Fruit fly (Drosophila melanogaster) whole organism, prepupa: Measurements from ENCODE around the gene CG12971.

Experiments
- CG10669 ChIP-seq: fragments of 200-800 bp; sonication (Bioruptor generic); optimal IDR thresholded peaks from 3 replicates; lab custom pipeline; 2018; ENCODE audit warnings: missing biosample characterization, mild to moderate bottlenecking, missing genetic modification characterization, moderate library complexity
- CG11762 ChIP-seq: fragments of 200-800 bp; sonication (Bioruptor generic); optimal IDR thresholded peaks from 3 replicates; lab custom pipeline; 2016; ENCODE audit warnings: missing biosample characterization, missing genetic modification characterization; ENCODE audit not compliant: insufficient read depth
- CG11902 ChIP-seq: fragments of 200-800 bp; sonication (Bioruptor generic); optimal IDR thresholded peaks from 3 replicates; lab custom pipeline; 2016; ENCODE audit warnings: missing biosample characterization, missing genetic modification characterization
- CG15336 ChIP-seq: fragments of 200-800 bp; sonication (Bioruptor generic); IDR thresholded peaks from 2 replicates; pipeline ENCODE4 v1.3.6; 2022; ENCODE audit warnings: missing biosample characterization, missing genetic modification characterization
- CG1621 ChIP-seq: fragments of 200-800 bp; sonication (Bioruptor generic); optimal IDR thresholded peaks from 3 replicates; lab custom pipeline; 2018; ENCODE audit warnings: missing biosample characterization, mild to moderate bottlenecking, missing genetic modification characterization
- CG16779 ChIP-seq: fragments of 200-800 bp; sonication (Bioruptor generic); optimal IDR thresholded peaks from 3 replicates; lab custom pipeline; 2017; ENCODE audit warnings: missing biosample characterization, mild to moderate bottlenecking, missing genetic modification characterization
- CG3032 ChIP-seq: fragments of 200-800 bp; optimal IDR thresholded peaks from 2 replicates; lab custom pipeline; 2019; ENCODE audit warnings: missing biosample characterization, mild to moderate bottlenecking, missing genetic modification characterization, moderate library complexity
- CG31627 ChIP-seq: fragments of 200-800 bp; sonication (Bioruptor generic); optimal IDR thresholded peaks from 3 replicates; lab custom pipeline; 2016; ENCODE audit warnings: missing biosample characterization, missing genetic modification characterization
- CG32006 ChIP-seq: fragments of 200-800 bp; sonication (Bioruptor generic); optimal IDR thresholded peaks from 3 replicates; lab custom pipeline; 2017; ENCODE audit warnings: missing biosample characterization, mild to moderate bottlenecking, missing genetic modification characterization
- CG34406 ChIP-seq: fragments of 200-800 bp; sonication (Bioruptor generic); optimal IDR thresholded peaks from 3 replicates; lab custom pipeline; 2016; ENCODE audit warnings: missing biosample characterization, missing genetic modification characterization
- CG3919 ChIP-seq: fragments of 200-800 bp; sonication (Bioruptor generic); optimal IDR thresholded peaks from 3 replicates; lab custom pipeline; 2016; ENCODE audit warnings: missing biosample characterization, missing genetic modification characterization
- CG6854 ChIP-seq: fragments of 200-800 bp; sonication (Bioruptor generic); optimal IDR thresholded peaks from 2 replicates; lab custom pipeline; 2017; ENCODE audit warnings: missing biosample characterization, mild to moderate bottlenecking, missing genetic modification characterization
- CG8119 ChIP-seq: fragments of 200-800 bp; sonication (Bioruptor generic); IDR thresholded peaks from 3 replicates; pipeline ENCODE4 v1.3.6; 2022; ENCODE audit warnings: missing biosample characterization, missing genetic modification characterization
- CG8319 ChIP-seq: fragments of 200-800 bp; sonication (Bioruptor generic); optimal IDR thresholded peaks from 3 replicates; lab custom pipeline; 2016; ENCODE audit warnings: missing biosample characterization, missing genetic modification characterization
- CG8632 ChIP-seq: fragments of 200-800 bp; sonication (Bioruptor generic); optimal IDR thresholded peaks from 3 replicates; lab custom pipeline; 2016; ENCODE audit warnings: missing biosample characterization, missing genetic modification characterization
- Eip75B ChIP-seq: fragments of 200-800 bp; sonication (Bioruptor generic); optimal IDR thresholded peaks from 3 replicates; lab custom pipeline; 2016; ENCODE audit warnings: missing biosample characterization, missing genetic modification characterization
- Eip78C ChIP-seq: fragments of 200-800 bp; sonication (Bioruptor generic); peaks from one replicate; lab custom pipeline; 2016; ENCODE audit warnings: missing biosample characterization, missing genetic modification characterization
- Eip93F ChIP-seq: fragments of 200-800 bp; sonication (Bioruptor generic); optimal IDR thresholded peaks from 2 replicates; lab custom pipeline; 2016; ENCODE audit warnings: missing biosample characterization, mild to moderate bottlenecking, missing genetic modification characterization
- Ets21C ChIP-seq: fragments of 200-800 bp; sonication (Bioruptor generic); optimal IDR thresholded peaks from 3 replicates; lab custom pipeline; 2016; ENCODE audit warnings: missing biosample characterization, missing genetic modification characterization
- Ets96B ChIP-seq: fragments of 200-800 bp; optimal IDR thresholded peaks from 2 replicates; lab custom pipeline; 2019; ENCODE audit warnings: missing biosample characterization, mild to moderate bottlenecking, missing genetic modification characterization, moderate library complexity
- Gug ChIP-seq: fragments of 200-800 bp; sonication (Bioruptor generic); IDR thresholded peaks from 2 replicates; pipeline ENCODE4 v1.3.6; 2022; ENCODE audit warnings: missing biosample characterization, missing genetic modification characterization
- Hr38 ChIP-seq: sonication (Bioruptor generic); optimal IDR thresholded peaks from 2 replicates; lab custom pipeline; 2016; ENCODE audit warnings: missing biosample characterization, missing genetic modification characterization
- Hr39 ChIP-seq: fragments of 200-800 bp; sonication (Bioruptor generic); optimal IDR thresholded peaks from 2 replicates; lab custom pipeline; 2016; ENCODE audit warnings: missing biosample characterization, missing genetic modification characterization
- Hr4 ChIP-seq: fragments of 200-800 bp; sonication (Bioruptor generic); optimal IDR thresholded peaks from 3 replicates; lab custom pipeline; 2016; ENCODE audit warnings: missing biosample characterization, missing genetic modification characterization
- Met ChIP-seq: fragments of 200-800 bp; sonication (Bioruptor generic); optimal IDR thresholded peaks from 3 replicates; lab custom pipeline; 2016; ENCODE audit warnings: missing biosample characterization, missing genetic modification characterization
- OdsH ChIP-seq: fragments of 200-800 bp; sonication (Bioruptor generic); optimal IDR thresholded peaks from 3 replicates; lab custom pipeline; 2016; ENCODE audit warnings: missing biosample characterization, missing genetic modification characterization
- Smox ChIP-seq: fragments of 200-800 bp; sonication (Bioruptor generic); optimal IDR thresholded peaks from 3 replicates; lab custom pipeline; 2016; ENCODE audit warnings: missing biosample characterization, missing genetic modification characterization
- Sox102F ChIP-seq: fragments of 200-800 bp; sonication (Bioruptor generic); optimal IDR thresholded peaks from 2 replicates; lab custom pipeline; 2016; ENCODE audit warnings: missing biosample characterization, mild to moderate bottlenecking, missing genetic modification characterization
- Sox14 ChIP-seq: fragments of 200-800 bp; sonication (Bioruptor generic); optimal IDR thresholded peaks from 3 replicates; lab custom pipeline; 2016; ENCODE audit warnings: missing biosample characterization, missing genetic modification characterization
- Sox15 ChIP-seq: fragments of 200-800 bp; sonication (Bioruptor generic); optimal IDR thresholded peaks from 3 replicates; lab custom pipeline; 2016; ENCODE audit warnings: missing biosample characterization, missing genetic modification characterization
- achi ChIP-seq: fragments of 200-800 bp; sonication (Bioruptor generic); optimal IDR thresholded peaks from 3 replicates; lab custom pipeline; 2016; ENCODE audit warnings: missing biosample characterization, missing genetic modification characterization
- acj6 ChIP-seq: fragments of 200-800 bp; sonication (Bioruptor generic); optimal IDR thresholded peaks from 3 replicates; lab custom pipeline; 2016; ENCODE audit warnings: missing biosample characterization, missing genetic modification characterization
- cyc ChIP-seq: fragments of 200-800 bp; sonication (Bioruptor generic); optimal IDR thresholded peaks from 3 replicates; lab custom pipeline; 2016; ENCODE audit warnings: missing biosample characterization, missing genetic modification characterization
- dsx ChIP-seq: fragments of 200-800 bp; optimal IDR thresholded peaks from 3 replicates; lab custom pipeline; 2019; ENCODE audit warnings: missing biosample characterization, mild to moderate bottlenecking, missing genetic modification characterization, moderate library complexity; ENCODE audit not compliant: poor library complexity, severe bottlenecking
- eg ChIP-seq: fragments of 200-800 bp; sonication (Bioruptor generic); IDR thresholded peaks from 3 replicates; pipeline ENCODE4 v1.3.6; 2022; ENCODE audit warnings: missing biosample characterization, missing genetic modification characterization
- esn ChIP-seq: fragments of 200-800 bp; sonication (Bioruptor generic); optimal IDR thresholded peaks from 2 replicates; lab custom pipeline; 2016; ENCODE audit warnings: missing biosample characterization, mild to moderate bottlenecking, missing genetic modification characterization, moderate library complexity
- fd59A ChIP-seq: fragments of 200-800 bp; sonication (Bioruptor generic); optimal IDR thresholded peaks from 2 replicates; lab custom pipeline; 2017; ENCODE audit warnings: missing biosample characterization, mild to moderate bottlenecking, missing genetic modification characterization, missing genetic modification reagents
- fd85E ChIP-seq: fragments of 200-800 bp; sonication (Bioruptor generic); optimal IDR thresholded peaks from 3 replicates; lab custom pipeline; 2016; ENCODE audit warnings: missing biosample characterization, missing genetic modification characterization
- fkh ChIP-seq: fragments of 200-800 bp; sonication (Bioruptor generic); optimal IDR thresholded peaks from 3 replicates; lab custom pipeline; 2017; ENCODE audit warnings: missing biosample characterization, mild to moderate bottlenecking, missing genetic modification characterization, moderate library complexity
- lz ChIP-seq: fragments of 200-800 bp; sonication (Bioruptor generic); optimal IDR thresholded peaks from 3 replicates; lab custom pipeline; 2016; ENCODE audit warnings: missing biosample characterization, missing genetic modification characterization
- spab ChIP-seq: fragments of 200-800 bp; sonication (Bioruptor generic); optimal IDR thresholded peaks from 2 replicates; lab custom pipeline; 2017; ENCODE audit warnings: missing biosample characterization, mild to moderate bottlenecking, missing genetic modification characterization, missing genetic modification reagents
- ss ChIP-seq, 2 experiments: fragments of 200-800 bp; sonication (Bioruptor generic); optimal IDR thresholded peaks; 2 replicates in 1 of 2; 3 replicates in 1 of 2; lab custom pipeline; 2017 to 2018; ENCODE audit warnings: mild to moderate bottlenecking in 2 of 2, missing biosample characterization in 2 of 2, missing genetic modification characterization in 2 of 2, moderate library complexity in 1 of 2
- svp ChIP-seq: fragments of 200-800 bp; sonication (Bioruptor generic); peaks from one replicate; lab custom pipeline; 2016; ENCODE audit warnings: missing biosample characterization, missing genetic modification characterization

The CG12971 gene

DNA sequence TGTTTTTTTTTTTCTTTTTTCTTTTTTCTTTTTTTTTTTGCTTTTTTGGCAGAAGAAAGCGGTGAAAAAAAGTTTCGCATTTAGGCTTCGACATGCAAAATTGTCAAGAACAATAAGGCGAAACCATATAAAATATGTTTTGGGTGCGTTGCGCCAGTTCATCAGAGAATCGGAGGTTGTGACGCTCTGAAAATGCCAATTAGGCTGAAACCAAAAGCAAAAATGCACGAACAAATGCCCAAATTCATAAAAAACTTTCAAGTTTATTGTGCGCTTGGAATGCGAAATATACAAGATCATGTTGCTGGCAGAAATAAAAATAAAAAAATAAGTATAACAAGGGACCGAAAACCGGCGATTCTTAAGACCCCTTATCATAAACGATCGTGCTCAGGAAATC is 33.5 kb upstream of the CG12971 start:
- peak; percentile 0 for TF ChIP-seq esn (GFP tag; lab: Kevin White, UChicago)
- TF ChIP-seq CG31627: peak; percentile 1
- peak; percentile 20 for TF ChIP-seq Hr39
- peak; percentile 58 for TF ChIP-seq svp (GFP tag; lab: Kevin White, UChicago)
- no peak for TF ChIP-seq lz
- TF ChIP-seq Eip78C: peak; percentile 26
- TF ChIP-seq Sox102F (GFP tag; lab: Kevin White, UChicago): peak; percentile 45
- TF ChIP-seq CG34406: peak; percentile 2
- no peak for TF ChIP-seq achi
- TF ChIP-seq fd85E (GFP tag; lab: Kevin White, UChicago): no peak
- no peak for TF ChIP-seq Smox
- TF ChIP-seq Met (GFP tag; lab: Kevin White, UChicago): peak; percentile 24
- TF ChIP-seq CG1621 (tag; lab: Kevin White, UChicago): no peak
- TF ChIP-seq CG11902 (GFP tag; lab: Kevin White, UChicago): no peak

DNA sequence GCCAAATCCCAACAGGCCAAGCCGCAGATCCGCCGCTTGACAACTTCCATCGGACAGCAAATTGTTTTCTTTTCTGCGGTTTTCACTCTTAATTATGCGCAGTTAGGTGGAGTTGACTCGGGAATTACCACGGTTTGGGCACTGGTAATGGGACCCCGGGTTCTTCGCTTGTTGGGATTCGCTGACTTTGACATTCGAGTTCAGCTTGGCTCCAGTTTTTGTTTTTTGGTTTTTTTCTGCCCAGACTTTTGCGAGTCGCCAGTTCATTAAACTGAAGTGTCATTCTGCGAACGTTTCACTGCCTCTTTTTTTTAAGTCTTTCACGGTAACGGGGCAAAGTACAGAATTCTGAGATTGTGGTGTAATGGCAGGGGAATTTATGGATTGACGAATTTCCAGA is 32.5 kb upstream of the CG12971 start:
- TF ChIP-seq CG8632: no peak
- no peak for TF ChIP-seq CG3032 (tag; lab: Kevin White, UChicago)
- TF ChIP-seq Hr4 (GFP tag; lab: Kevin White, UChicago): no peak
- no peak for TF ChIP-seq CG8319
- no peak for TF ChIP-seq CG15336 (GFP tag; lab: Robert Waterston, UW)
- no peak for TF ChIP-seq Ets21C (GFP tag; lab: Kevin White, UChicago)
- no peak for TF ChIP-seq Eip75B (GFP tag; lab: Kevin White, UChicago)
- TF ChIP-seq acj6 (GFP tag; lab: Kevin White, UChicago): no peak
- TF ChIP-seq achi: no peak
- no peak for TF ChIP-seq fd85E (GFP tag; lab: Kevin White, UChicago)
- TF ChIP-seq CG16779: no peak

DNA sequence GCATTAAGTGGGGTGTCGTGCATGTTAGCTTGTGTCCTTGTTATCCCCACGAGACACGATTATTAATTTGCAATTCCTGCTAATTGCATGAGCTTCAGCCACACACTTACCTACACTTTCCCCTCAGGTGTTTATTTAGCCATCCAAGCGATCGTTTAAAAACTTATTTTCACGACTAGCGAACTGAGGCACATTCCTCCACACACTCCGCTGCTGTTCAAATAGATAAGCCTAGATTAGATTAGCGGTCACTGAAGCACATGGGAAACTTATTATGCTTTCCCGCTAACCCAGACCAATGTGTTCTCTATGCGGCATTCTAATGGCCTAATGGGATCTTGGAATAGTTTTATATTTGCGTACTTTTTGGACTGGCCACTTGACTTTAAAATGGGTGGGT is 30.6 kb upstream of the CG12971 start:
- TF ChIP-seq CG16779: no peak
- no peak for TF ChIP-seq CG8632
- peak; percentile 56 for TF ChIP-seq fkh

DNA sequence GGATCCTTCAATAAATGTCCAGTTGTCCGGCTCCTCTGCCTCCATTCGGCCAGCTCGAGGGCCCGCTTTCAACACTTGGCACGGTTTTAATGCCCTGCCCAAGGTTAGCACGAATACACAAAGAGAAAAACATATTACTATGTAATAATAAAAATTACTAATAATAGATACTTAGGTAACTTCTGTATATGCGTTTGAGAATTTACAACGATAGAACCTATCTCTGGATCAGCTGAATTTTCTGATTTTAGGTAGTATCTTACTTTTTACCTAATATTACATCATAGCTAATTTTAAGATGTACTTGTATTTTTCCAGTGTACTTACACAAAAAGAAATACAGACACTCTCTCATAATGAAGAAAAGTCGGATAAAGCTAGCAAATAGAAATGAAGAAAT is 29.4 kb upstream of the CG12971 start:
- TF ChIP-seq CG8632 (peak; percentile 9), CG6854 (GFP tag; lab: Kevin White, UChicago) (no peak), cyc (GFP tag; lab: Kevin White, UChicago) (peak; percentile 2), OdsH (peak; percentile 16), Met (GFP tag; lab: Kevin White, UChicago) (peak; percentile 31), acj6 (GFP tag; lab: Kevin White, UChicago) (peak; percentile 22), fd59A (no peak), CG10669 (no peak), ss (GFP tag; optimal IDR thresholded peaks at IDR 0.05; lab: Kevin White, UChicago) (no peak), Sox15 (GFP tag; lab: Kevin White, UChicago) (no peak), eg (GFP tag; lab: Robert Waterston, UW) (peak; percentile 23; the same call in 1 of the 3 replicates), svp (GFP tag; lab: Kevin White, UChicago) (peak; percentile 63), CG3919 (GFP tag; lab: Kevin White, UChicago) (no peak), fkh (no peak), Gug (GFP tag; lab: Robert Waterston, UW) (no peak), Hr38 (GFP tag; lab: Kevin White, UChicago) (no peak), Eip78C (peak; percentile 53), esn (GFP tag; lab: Kevin White, UChicago) (peak; percentile 41), lz (peak; percentile 10), Sox14 (no peak), achi (peak; percentile 9)

DNA sequence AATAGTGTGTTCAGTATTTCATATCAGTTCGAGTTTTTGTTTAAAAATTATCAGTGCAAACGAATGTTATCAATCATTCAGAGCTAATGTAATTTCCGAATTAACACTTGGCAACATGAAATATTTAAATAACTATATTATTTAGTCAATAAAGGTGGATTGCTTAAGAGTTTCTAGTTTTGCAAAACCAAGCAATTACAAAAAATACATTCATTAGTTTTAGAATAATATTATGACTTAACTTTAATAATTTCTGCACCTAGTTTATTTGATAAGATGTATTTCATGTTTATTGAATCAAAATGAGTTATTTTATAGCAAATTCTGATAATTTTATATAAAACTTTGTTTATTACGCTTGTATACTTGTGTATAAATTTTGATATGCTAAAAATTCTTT is 27.1 kb upstream of the CG12971 start:
- TF ChIP-seq svp (GFP tag; lab: Kevin White, UChicago) (peak; percentile 17), Ets96B (no peak), dsx (no peak), Eip78C (peak; percentile 6), CG32006 (GFP tag; lab: Kevin White, UChicago) (no peak), CG6854 (GFP tag; lab: Kevin White, UChicago) (no peak), Eip93F (GFP tag; lab: Kevin White, UChicago) (no peak), Hr39 (no peak), spab (no peak), CG11762 (GFP tag; lab: Kevin White, UChicago) (no peak), CG8119 (GFP tag; lab: Robert Waterston, UW) (no peak), CG11902 (GFP tag; lab: Kevin White, UChicago) (no peak)
